Worm (Caenorhabditis elegans) whole organism, young adult: ENCODE measurements around the gene lin-31.

Source experiments
- F57A8.1 ChIP-seq: fragments of 200-800 bp; sonication (Bioruptor generic); optimal IDR thresholded peaks from 2 replicates; lab custom pipeline; 2018; ENCODE audit warnings: mild to moderate bottlenecking, missing genetic modification characterization, moderate library complexity, missing compliant biosample characterization
- ama-1 ChIP-seq, 3 experiments: fragments of 150-350 bp in 1 of 3; sonication (generic microtip) in 2 of 3; optimal IDR thresholded peaks; 2 replicates each; lab custom pipeline; 2014 to 2018; ENCODE audit warnings: missing biosample characterization in 2 of 3, missing genetic modification characterization in 2 of 3, missing genetic modification reagents in 2 of 3
- bed-2 ChIP-seq: fragments of 200-800 bp; sonication (Bioruptor generic); IDR thresholded peaks from 2 replicates; pipeline ENCODE4 v1.3.6; 2022; ENCODE audit warnings: missing genetic modification reagents, missing genetic modification characterization, missing compliant biosample characterization
- ets-4 ChIP-seq: fragments of 200-800 bp; sonication (Bioruptor generic); optimal IDR thresholded peaks from 2 replicates; lab custom pipeline; 2018; ENCODE audit warnings: mild to moderate bottlenecking, missing genetic modification characterization, missing compliant biosample characterization
- madf-10 ChIP-seq: sonication (generic microtip); optimal IDR thresholded peaks from 2 replicates; lab custom pipeline; 2016; ENCODE audit warnings: mild to moderate bottlenecking, missing genetic modification characterization, missing compliant biosample characterization
- nhr-179 ChIP-seq: sonication (generic microtip); optimal IDR thresholded peaks from 2 replicates; lab custom pipeline; 2016; ENCODE audit warnings: mild to moderate bottlenecking, missing genetic modification characterization, missing compliant biosample characterization
- unc-130 ChIP-seq: sonication (generic microtip); optimal IDR thresholded peaks from 2 replicates; lab custom pipeline; 2016; ENCODE audit warnings: missing genetic modification reagents, missing genetic modification characterization, missing compliant biosample characterization

DNA sequence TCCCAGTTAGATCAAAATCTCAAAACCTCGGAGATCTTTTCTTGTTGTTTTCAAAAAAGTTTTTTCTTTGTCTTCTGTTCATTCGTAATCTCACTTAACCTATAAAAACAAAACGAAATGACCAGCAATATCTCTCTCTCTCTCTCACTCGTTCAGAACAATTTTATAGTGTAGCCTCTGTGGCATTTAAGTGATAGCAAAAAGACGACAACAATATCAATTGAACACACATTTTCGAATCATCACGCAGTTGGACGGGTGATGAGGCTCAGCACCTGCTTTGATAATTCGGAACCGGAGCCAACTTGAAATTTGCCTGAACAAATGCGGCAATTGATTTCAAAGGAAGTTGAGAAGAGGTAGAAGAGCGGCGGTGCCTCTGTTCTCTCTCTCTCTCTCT lies 30.0 kb upstream of the lin-31 start:
- no peak for TF ChIP-seq nhr-179
- TF ChIP-seq F57A8.1 (GFP tag; lab: Kevin White, UChicago), result no peak
- TF ChIP-seq madf-10 (tag; lab: Kevin White, UChicago), result no peak
- TF ChIP-seq ama-1 (optimal IDR thresholded peaks at IDR 0.05; lab: Kevin White, UChicago), result no peak
- TF ChIP-seq ama-1 (GFP tag; optimal IDR thresholded peaks at IDR 0.05; lab: Kevin White, UChicago), result no peak
- no peak for TF ChIP-seq bed-2
- no peak for TF ChIP-seq ets-4 (GFP tag; lab: Kevin White, UChicago)
- no peak for TF ChIP-seq unc-130 (GFP tag; lab: Kevin White, UChicago)
